Worm (Caenorhabditis elegans) whole organism, early embryonic: ENCODE results near the gene cut-1.

Source experiments
- B0310.2 ChIP-seq: sonication (generic microtip); optimal IDR thresholded peaks from 2 replicates; lab custom pipeline; 2016; ENCODE audit warnings: mild to moderate bottlenecking, missing genetic modification characterization, missing compliant biosample characterization
- F13C5.2 ChIP-seq: sonication (generic microtip); optimal IDR thresholded peaks from 2 replicates; lab custom pipeline; 2017; ENCODE audit warnings: mild to moderate bottlenecking, missing genetic modification characterization, inconsistent platforms, missing compliant biosample characterization
- aly-1 ChIP-seq: sonication (generic microtip); optimal IDR thresholded peaks from 2 replicates; lab custom pipeline; 2016; ENCODE audit warnings: missing genetic modification characterization, missing compliant biosample characterization
- ama-1 ChIP-seq: fragments of 150-350 bp; optimal IDR thresholded peaks from 2 replicates; lab custom pipeline; 2014
- ceh-13 ChIP-seq: fragments of 200-800 bp; sonication (Bioruptor generic); optimal IDR thresholded peaks from 2 replicates; lab custom pipeline; 2018; ENCODE audit warnings: mild to moderate bottlenecking, missing genetic modification characterization, missing compliant biosample characterization
- ceh-36 ChIP-seq: sonication (generic microtip); optimal IDR thresholded peaks from 2 replicates; lab custom pipeline; 2016; ENCODE audit warnings: missing genetic modification characterization, inconsistent platforms, missing compliant biosample characterization
- ets-7 ChIP-seq: sonication (generic microtip); optimal IDR thresholded peaks from 2 replicates; lab custom pipeline; 2016; ENCODE audit warnings: missing genotype, missing genetic modification characterization, missing compliant biosample characterization
- flt-1 ChIP-seq: fragments of 200-800 bp; sonication (Bioruptor generic); IDR thresholded peaks from 2 replicates; pipeline ENCODE4 v1.3.6; 2022; ENCODE audit warnings: missing genetic modification characterization, missing compliant biosample characterization
- hmbx-1 ChIP-seq: sonication (generic microtip); optimal IDR thresholded peaks from 2 replicates; lab custom pipeline; 2016; ENCODE audit warnings: mild to moderate bottlenecking, missing genetic modification characterization, missing compliant biosample characterization
- hmg-4 ChIP-seq: fragments of 200-800 bp; sonication (Bioruptor generic); optimal IDR thresholded peaks from 2 replicates; lab custom pipeline; 2018; ENCODE audit warnings: mild to moderate bottlenecking, missing genetic modification characterization, missing compliant biosample characterization
- hnd-1 ChIP-seq: sonication (generic microtip); optimal IDR thresholded peaks from 2 replicates; lab custom pipeline; 2016; ENCODE audit warnings: missing genetic modification characterization, missing compliant biosample characterization
- pes-1 ChIP-seq: fragments of 200-800 bp; sonication (Bioruptor generic); IDR thresholded peaks from 2 replicates; pipeline ENCODE4 v1.3.6; 2022; ENCODE audit warnings: missing genetic modification reagents, missing genetic modification characterization, missing compliant biosample characterization
- scrt-1 ChIP-seq: fragments of 200-800 bp; sonication (Bioruptor generic); IDR thresholded peaks from 2 replicates; pipeline ENCODE4 v1.3.6; 2022; ENCODE audit warnings: missing genetic modification characterization, missing compliant biosample characterization
- sea-1 ChIP-seq: fragments of 200-800 bp; sonication (Bioruptor generic); conservative IDR thresholded peaks from 2 replicates; pipeline ENCODE4 v1.3.6; 2022; ENCODE audit warnings: missing genetic modification characterization, missing compliant biosample characterization
- tbx-11 ChIP-seq: fragments of 200-800 bp; sonication (Bioruptor generic); IDR thresholded peaks from 2 replicates; pipeline ENCODE4 v1.3.6; 2022; ENCODE audit warnings: missing genetic modification characterization, missing compliant biosample characterization
- tbx-37 ChIP-seq: fragments of 200-800 bp; sonication (Bioruptor generic); conservative IDR thresholded peaks from 2 replicates; pipeline ENCODE4 v1.3.6; 2022; ENCODE audit warnings: missing genetic modification reagents, missing genetic modification characterization, missing compliant biosample characterization
- tra-4 ChIP-seq: sonication (generic microtip); optimal IDR thresholded peaks from 2 replicates; lab custom pipeline; 2017; ENCODE audit warnings: missing genetic modification characterization, missing compliant biosample characterization

cut-1 gene

ce11 chrII:11288148-11288547, 19.2 kb downstream of the cut-1 start:
- TF ChIP-seq sea-1 (GFP tag; lab: Robert Waterston, UW), result no peak
- peak; percentile 73 for TF ChIP-seq ets-7 (tag; lab: Kevin White, UChicago)

- peak; percentile 56; the same call in 1 of the 2 replicates for TF ChIP-seq tbx-37 (GFP tag; lab: Robert Waterston, UW)
- no peak for TF ChIP-seq scrt-1 (GFP tag; lab: Robert Waterston, UW)
Measured at ce11 chrII:11290109-11290784, 21.3 kb downstream of the cut-1 start, which contains the start of gene C47G2.3. Gene C47G2.3, minus strand, starts transcription at chrII:11290159.

- TF ChIP-seq tbx-11, result no peak
- no peak for TF ChIP-seq sea-1 (GFP tag; lab: Robert Waterston, UW)
- no peak for TF ChIP-seq tbx-37 (GFP tag; lab: Robert Waterston, UW)
- no peak for TF ChIP-seq scrt-1 (GFP tag; lab: Robert Waterston, UW)
- no peak for TF ChIP-seq hmbx-1 (tag; lab: Kevin White, UChicago)
- peak; percentile 4 for TF ChIP-seq F13C5.2 (tag; lab: Kevin White, UChicago)
Measured at ce11 chrII:11293433-11293832, 24.5 kb downstream of the cut-1 start, which contains the start of gene C47G2.4. Gene C47G2.4, minus strand, starts transcription at chrII:11293606.

ce11 chrII:11297217-11297738, 28.4 kb downstream of the cut-1 start, which contains the start of gene saps-1:
Gene saps-1, plus strand, starts transcription at chrII:11297688.
- TF ChIP-seq scrt-1 (GFP tag; lab: Robert Waterston, UW), result no peak
- TF ChIP-seq tra-4 (tag; lab: Kevin White, UChicago), result no peak
- TF ChIP-seq B0310.2 (tag; lab: Kevin White, UChicago), result no peak
- no peak for TF ChIP-seq sea-1 (GFP tag; lab: Robert Waterston, UW)
- TF ChIP-seq F13C5.2 (tag; lab: Kevin White, UChicago), result no peak
- TF ChIP-seq tbx-37 (GFP tag; lab: Robert Waterston, UW), result no peak
- TF ChIP-seq tbx-11, result no peak
- TF ChIP-seq aly-1 (tag; lab: Kevin White, UChicago), result no peak
- TF ChIP-seq ama-1 (lab: Kevin White, UChicago), result no peak
- TF ChIP-seq hmbx-1 (tag; lab: Kevin White, UChicago), result no peak
- no peak for TF ChIP-seq ceh-13 (GFP tag; lab: Kevin White, UChicago)
- no peak for TF ChIP-seq hnd-1 (tag; lab: Kevin White, UChicago)
- no peak for TF ChIP-seq hmg-4 (GFP tag; lab: Kevin White, UChicago)
- no peak for TF ChIP-seq flt-1
- no peak for TF ChIP-seq pes-1 (GFP tag; lab: Robert Waterston, UW)
- no peak for TF ChIP-seq ets-7 (tag; lab: Kevin White, UChicago)
- TF ChIP-seq ceh-36 (tag; lab: Kevin White, UChicago), result no peak

- TF ChIP-seq F13C5.2 (tag; lab: Kevin White, UChicago), result no peak
- TF ChIP-seq flt-1, result no peak
- no peak for TF ChIP-seq ceh-36 (tag; lab: Kevin White, UChicago)
- TF ChIP-seq tra-4 (tag; lab: Kevin White, UChicago), result no peak
Measured at ce11 chrII:11301059-11301458, 32.1 kb downstream of the cut-1 start, which contains the start of gene raga-1. Gene raga-1, plus strand, starts transcription at chrII:11301359.

- TF ChIP-seq aly-1 (tag; lab: Kevin White, UChicago) (no peak), F13C5.2 (tag; lab: Kevin White, UChicago) (no peak), hmg-4 (GFP tag; lab: Kevin White, UChicago) (no peak), tbx-37 (GFP tag; lab: Robert Waterston, UW) (no peak)
Measured at ce11 chrII:11302591-11302990, 33.7 kb downstream of the cut-1 start, which contains the start of gene samp-1. Gene samp-1, plus strand, starts transcription at chrII:11302891.

- TF ChIP-seq flt-1 (no peak), tbx-37 (GFP tag; lab: Robert Waterston, UW) (no peak)
Measured at ce11 chrII:11305627-11306449, 36.9 kb downstream of the cut-1 start, which contains the start of gene rsf-1. Gene rsf-1, plus strand, starts transcription at chrII:11306399.

ce11 chrII:11307332-11307731, 38.4 kb downstream of the cut-1 start:
- TF ChIP-seq hnd-1 (tag; lab: Kevin White, UChicago), result no peak
- TF ChIP-seq tbx-11, result no peak
- TF ChIP-seq sea-1 (GFP tag; lab: Robert Waterston, UW), result no peak
